Fruit fly (Drosophila melanogaster) whole organism, prepupa: ENCODE results near the gene Mgat4a.
A peak's percentile ranks its signal among the peaks of the same experiment; 100 is the strongest.

Experiments used
- CG10669 ChIP-seq: fragments of 200-800 bp; sonication (Bioruptor generic); optimal IDR thresholded peaks from 3 replicates; lab custom pipeline; 2018; ENCODE audit warnings: missing biosample characterization, mild to moderate bottlenecking, missing genetic modification characterization, moderate library complexity
- CG11294 ChIP-seq: fragments of 200-800 bp; sonication (Bioruptor generic); IDR thresholded peaks from 2 replicates; pipeline ENCODE4 v1.3.6; 2022; ENCODE audit warnings: missing biosample characterization, missing genetic modification characterization
- CG11762 ChIP-seq: fragments of 200-800 bp; sonication (Bioruptor generic); optimal IDR thresholded peaks from 3 replicates; lab custom pipeline; 2016; ENCODE audit warnings: missing biosample characterization, missing genetic modification characterization; ENCODE audit not compliant: insufficient read depth
- CG11902 ChIP-seq: fragments of 200-800 bp; sonication (Bioruptor generic); optimal IDR thresholded peaks from 3 replicates; lab custom pipeline; 2016; ENCODE audit warnings: missing biosample characterization, missing genetic modification characterization
- CG3032 ChIP-seq: fragments of 200-800 bp; optimal IDR thresholded peaks from 2 replicates; lab custom pipeline; 2019; ENCODE audit warnings: missing biosample characterization, mild to moderate bottlenecking, missing genetic modification characterization, moderate library complexity
- CG31627 ChIP-seq: fragments of 200-800 bp; sonication (Bioruptor generic); optimal IDR thresholded peaks from 3 replicates; lab custom pipeline; 2016; ENCODE audit warnings: missing biosample characterization, missing genetic modification characterization
- CG32006 ChIP-seq: fragments of 200-800 bp; sonication (Bioruptor generic); optimal IDR thresholded peaks from 3 replicates; lab custom pipeline; 2017; ENCODE audit warnings: missing biosample characterization, mild to moderate bottlenecking, missing genetic modification characterization
- CG34406 ChIP-seq: fragments of 200-800 bp; sonication (Bioruptor generic); optimal IDR thresholded peaks from 3 replicates; lab custom pipeline; 2016; ENCODE audit warnings: missing biosample characterization, missing genetic modification characterization
- CG3919 ChIP-seq: fragments of 200-800 bp; sonication (Bioruptor generic); optimal IDR thresholded peaks from 3 replicates; lab custom pipeline; 2016; ENCODE audit warnings: missing biosample characterization, missing genetic modification characterization
- CG4318 ChIP-seq: fragments of 200-800 bp; sonication (Bioruptor generic); optimal IDR thresholded peaks from 3 replicates; lab custom pipeline; 2017; ENCODE audit warnings: missing biosample characterization, mild to moderate bottlenecking, missing genetic modification characterization
- CG6276 ChIP-seq: fragments of 200-800 bp; sonication (Bioruptor generic); optimal IDR thresholded peaks from 2 replicates; lab custom pipeline; 2017; ENCODE audit warnings: missing biosample characterization, mild to moderate bottlenecking, missing genetic modification characterization
- CG6792 ChIP-seq: fragments of 200-800 bp; sonication (Bioruptor generic); optimal IDR thresholded peaks from 3 replicates; lab custom pipeline; 2016; ENCODE audit warnings: missing biosample characterization, missing genetic modification characterization
- CG6808 ChIP-seq: fragments of 200-800 bp; sonication (Bioruptor generic); optimal IDR thresholded peaks from 3 replicates; lab custom pipeline; 2017; ENCODE audit warnings: missing biosample characterization, missing genetic modification characterization, mild to moderate bottlenecking, moderate library complexity, missing genetic modification reagents
- CG6854 ChIP-seq: fragments of 200-800 bp; sonication (Bioruptor generic); optimal IDR thresholded peaks from 2 replicates; lab custom pipeline; 2017; ENCODE audit warnings: missing biosample characterization, mild to moderate bottlenecking, missing genetic modification characterization
- CG7368 ChIP-seq: fragments of 200-800 bp; sonication (Bioruptor generic); optimal IDR thresholded peaks from 3 replicates; lab custom pipeline; 2016; ENCODE audit warnings: missing biosample characterization, missing genetic modification characterization
- CG8119 ChIP-seq: fragments of 200-800 bp; sonication (Bioruptor generic); IDR thresholded peaks from 3 replicates; pipeline ENCODE4 v1.3.6; 2022; ENCODE audit warnings: missing biosample characterization, missing genetic modification characterization
- CG8319 ChIP-seq: fragments of 200-800 bp; sonication (Bioruptor generic); optimal IDR thresholded peaks from 3 replicates; lab custom pipeline; 2016; ENCODE audit warnings: missing biosample characterization, missing genetic modification characterization
- CG8632 ChIP-seq: fragments of 200-800 bp; sonication (Bioruptor generic); optimal IDR thresholded peaks from 3 replicates; lab custom pipeline; 2016; ENCODE audit warnings: missing biosample characterization, missing genetic modification characterization
- CG9139 ChIP-seq: fragments of 200-800 bp; sonication (Bioruptor generic); optimal IDR thresholded peaks from 3 replicates; lab custom pipeline; 2017; ENCODE audit warnings: missing biosample characterization, mild to moderate bottlenecking, missing genetic modification characterization
- Eip78C ChIP-seq: fragments of 200-800 bp; sonication (Bioruptor generic); peaks from one replicate; lab custom pipeline; 2016; ENCODE audit warnings: missing biosample characterization, missing genetic modification characterization
- Eip93F ChIP-seq: fragments of 200-800 bp; sonication (Bioruptor generic); optimal IDR thresholded peaks from 2 replicates; lab custom pipeline; 2016; ENCODE audit warnings: missing biosample characterization, mild to moderate bottlenecking, missing genetic modification characterization
- Ets21C ChIP-seq: fragments of 200-800 bp; sonication (Bioruptor generic); optimal IDR thresholded peaks from 3 replicates; lab custom pipeline; 2016; ENCODE audit warnings: missing biosample characterization, missing genetic modification characterization
- Ets96B ChIP-seq: fragments of 200-800 bp; optimal IDR thresholded peaks from 2 replicates; lab custom pipeline; 2019; ENCODE audit warnings: missing biosample characterization, mild to moderate bottlenecking, missing genetic modification characterization, moderate library complexity
- Gug ChIP-seq: fragments of 200-800 bp; sonication (Bioruptor generic); IDR thresholded peaks from 2 replicates; pipeline ENCODE4 v1.3.6; 2022; ENCODE audit warnings: missing biosample characterization, missing genetic modification characterization
- Hr39 ChIP-seq: fragments of 200-800 bp; sonication (Bioruptor generic); optimal IDR thresholded peaks from 2 replicates; lab custom pipeline; 2016; ENCODE audit warnings: missing biosample characterization, missing genetic modification characterization
- Hr4 ChIP-seq: fragments of 200-800 bp; sonication (Bioruptor generic); optimal IDR thresholded peaks from 3 replicates; lab custom pipeline; 2016; ENCODE audit warnings: missing biosample characterization, missing genetic modification characterization
- Lpt ChIP-seq: fragments of 200-800 bp; sonication (Bioruptor generic); optimal IDR thresholded peaks from 3 replicates; lab custom pipeline; 2016; ENCODE audit warnings: missing biosample characterization, missing genetic modification characterization
- OdsH ChIP-seq: fragments of 200-800 bp; sonication (Bioruptor generic); optimal IDR thresholded peaks from 3 replicates; lab custom pipeline; 2016; ENCODE audit warnings: missing biosample characterization, missing genetic modification characterization
- Sox15 ChIP-seq: fragments of 200-800 bp; sonication (Bioruptor generic); optimal IDR thresholded peaks from 3 replicates; lab custom pipeline; 2016; ENCODE audit warnings: missing biosample characterization, missing genetic modification characterization
- achi ChIP-seq: fragments of 200-800 bp; sonication (Bioruptor generic); optimal IDR thresholded peaks from 3 replicates; lab custom pipeline; 2016; ENCODE audit warnings: missing biosample characterization, missing genetic modification characterization
- acj6 ChIP-seq: fragments of 200-800 bp; sonication (Bioruptor generic); optimal IDR thresholded peaks from 3 replicates; lab custom pipeline; 2016; ENCODE audit warnings: missing biosample characterization, missing genetic modification characterization
- cyc ChIP-seq: fragments of 200-800 bp; sonication (Bioruptor generic); optimal IDR thresholded peaks from 3 replicates; lab custom pipeline; 2016; ENCODE audit warnings: missing biosample characterization, missing genetic modification characterization
- dac ChIP-seq: fragments of 200-800 bp; sonication (Bioruptor generic); optimal IDR thresholded peaks from 2 replicates; lab custom pipeline; 2017; ENCODE audit warnings: missing biosample characterization, mild to moderate bottlenecking, missing genetic modification characterization
- dsx ChIP-seq: fragments of 200-800 bp; optimal IDR thresholded peaks from 3 replicates; lab custom pipeline; 2019; ENCODE audit warnings: missing biosample characterization, mild to moderate bottlenecking, missing genetic modification characterization, moderate library complexity; ENCODE audit not compliant: poor library complexity, severe bottlenecking
- eg ChIP-seq: fragments of 200-800 bp; sonication (Bioruptor generic); IDR thresholded peaks from 3 replicates; pipeline ENCODE4 v1.3.6; 2022; ENCODE audit warnings: missing biosample characterization, missing genetic modification characterization
- esn ChIP-seq: fragments of 200-800 bp; sonication (Bioruptor generic); optimal IDR thresholded peaks from 2 replicates; lab custom pipeline; 2016; ENCODE audit warnings: missing biosample characterization, mild to moderate bottlenecking, missing genetic modification characterization, moderate library complexity
- fd59A ChIP-seq: fragments of 200-800 bp; sonication (Bioruptor generic); optimal IDR thresholded peaks from 2 replicates; lab custom pipeline; 2017; ENCODE audit warnings: missing biosample characterization, mild to moderate bottlenecking, missing genetic modification characterization, missing genetic modification reagents
- fd85E ChIP-seq: fragments of 200-800 bp; sonication (Bioruptor generic); optimal IDR thresholded peaks from 3 replicates; lab custom pipeline; 2016; ENCODE audit warnings: missing biosample characterization, missing genetic modification characterization
- fkh ChIP-seq: fragments of 200-800 bp; sonication (Bioruptor generic); optimal IDR thresholded peaks from 3 replicates; lab custom pipeline; 2017; ENCODE audit warnings: missing biosample characterization, mild to moderate bottlenecking, missing genetic modification characterization, moderate library complexity
- pdm3 ChIP-seq: fragments of 200-800 bp; sonication (Bioruptor generic); optimal IDR thresholded peaks from 3 replicates; lab custom pipeline; 2016; ENCODE audit warnings: missing biosample characterization, missing genetic modification characterization
- salr ChIP-seq, 2 experiments: fragments of 200-800 bp; sonication (Bioruptor generic); optimal IDR thresholded peaks; 3 replicates each; lab custom pipeline; 2016 to 2018; ENCODE audit warnings: missing biosample characterization in 2 of 2, missing genetic modification characterization in 2 of 2, mild to moderate bottlenecking in 1 of 2
- svp ChIP-seq: fragments of 200-800 bp; sonication (Bioruptor generic); peaks from one replicate; lab custom pipeline; 2016; ENCODE audit warnings: missing biosample characterization, missing genetic modification characterization

The Mgat4a gene

dm6 chr3L:14801854-14802616 lies 40.2 kb downstream of the Mgat4a start, which contains the start of gene NHP2 (continued):
- TF ChIP-seq salr (GFP tag; optimal IDR thresholded peaks at IDR 0.05; lab: Kevin White, UChicago): no peak
- TF ChIP-seq CG8319 (GFP tag; lab: Kevin White, UChicago): peak; percentile 68
- no peak for TF ChIP-seq fd85E (GFP tag; lab: Kevin White, UChicago)
- TF ChIP-seq Sox15 (GFP tag; lab: Kevin White, UChicago): peak; percentile 54
- no peak for TF ChIP-seq OdsH (GFP tag; lab: Kevin White, UChicago)
- peak; percentile 73 for TF ChIP-seq CG11762
- peak; percentile 77 for TF ChIP-seq cyc (GFP tag; lab: Kevin White, UChicago)
- no peak for TF ChIP-seq Eip78C (GFP tag; lab: Kevin White, UChicago)
- peak; percentile 70 for TF ChIP-seq fd59A (GFP tag; lab: Kevin White, UChicago)

- TF ChIP-seq CG6854 (GFP tag; lab: Kevin White, UChicago) (no peak), CG11902 (GFP tag; lab: Kevin White, UChicago) (no peak), CG6276 (GFP tag; lab: Kevin White, UChicago) (no peak), esn (GFP tag; lab: Kevin White, UChicago) (no peak), CG7368 (GFP tag; lab: Kevin White, UChicago) (no peak), fd85E (GFP tag; lab: Kevin White, UChicago) (no peak), dsx (GFP tag; lab: Kevin White, UChicago) (no peak), achi (no peak), CG3919 (no peak), CG31627 (GFP tag; lab: Kevin White, UChicago) (no peak), svp (no peak), CG6808 (no peak), CG8319 (GFP tag; lab: Kevin White, UChicago) (no peak), CG6792 (GFP tag; lab: Kevin White, UChicago) (no peak), Eip78C (GFP tag; lab: Kevin White, UChicago) (no peak), Eip93F (no peak), Ets21C (no peak), Hr4 (no peak), CG9139 (no peak)
- TF ChIP-seq, all 60 proteins: peak for 0
Observed at dm6 chr3L:14803236-14803635, 41.4 kb downstream of the Mgat4a start, which contains the start of gene gnu. Gene gnu (minus strand): TSS chr3L:14803360.

- no peak for TF ChIP-seq dac
- no peak for TF ChIP-seq CG8632 (GFP tag; lab: Kevin White, UChicago)
- peak; percentile 34 for TF ChIP-seq svp
- no peak for TF ChIP-seq Eip78C (GFP tag; lab: Kevin White, UChicago)
- TF ChIP-seq Lpt: no peak
- no peak for TF ChIP-seq CG8119 (GFP tag; lab: Robert Waterston, UW)
- TF ChIP-seq CG6854 (GFP tag; lab: Kevin White, UChicago): no peak
- TF ChIP-seq CG31627 (GFP tag; lab: Kevin White, UChicago): no peak
- TF ChIP-seq fkh (GFP tag; lab: Kevin White, UChicago): peak; percentile 85
- TF ChIP-seq CG34406 (GFP tag; lab: Kevin White, UChicago): no peak
- 0 out of 3 replicates have a peak, but pooled peaks have one; percentile 25 for TF ChIP-seq eg (GFP tag; lab: Robert Waterston, UW)
- no peak for TF ChIP-seq CG6276 (GFP tag; lab: Kevin White, UChicago)
- no peak for TF ChIP-seq CG11294 (GFP tag; lab: Robert Waterston, UW)
- no peak for TF ChIP-seq acj6 (GFP tag; lab: Kevin White, UChicago)
Observed at dm6 chr3L:14804724-14805221, 42.9 kb downstream of the Mgat4a start, which contains the start of gene CG17839. Gene CG17839 (plus strand): TSS chr3L:14805136.

dm6 chr3L:14816666-14817065 lies 54.8 kb downstream of the Mgat4a start:
- peak; percentile 14 for TF ChIP-seq pdm3 (GFP tag; lab: Kevin White, UChicago)
- TF ChIP-seq CG11294 (GFP tag; lab: Robert Waterston, UW): no peak
- peak; percentile 45 for TF ChIP-seq Hr4
- TF ChIP-seq dsx (GFP tag; lab: Kevin White, UChicago): no peak
- TF ChIP-seq CG4318 (GFP tag; lab: Kevin White, UChicago): no peak
- no peak for TF ChIP-seq Gug (GFP tag; lab: Robert Waterston, UW)
- TF ChIP-seq achi: peak; percentile 31
- peak; percentile 31 for TF ChIP-seq Hr39 (GFP tag; lab: Kevin White, UChicago)
- peak; percentile 12 for TF ChIP-seq acj6 (GFP tag; lab: Kevin White, UChicago)
- no peak for TF ChIP-seq CG11902 (GFP tag; lab: Kevin White, UChicago)
- TF ChIP-seq Ets96B (tag; lab: Kevin White, UChicago): peak; percentile 23
- peak; percentile 57 for TF ChIP-seq svp
- peak; percentile 51 for TF ChIP-seq CG32006
- TF ChIP-seq OdsH (GFP tag; lab: Kevin White, UChicago): peak; percentile 24
- peak; percentile 2 for TF ChIP-seq CG3032 (tag; lab: Kevin White, UChicago)
- peak; percentile 2 for TF ChIP-seq fd59A (GFP tag; lab: Kevin White, UChicago)
- TF ChIP-seq CG7368 (GFP tag; lab: Kevin White, UChicago): peak; percentile 17
- TF ChIP-seq CG6808: peak; percentile 6
- peak; percentile 13 for TF ChIP-seq CG10669
- TF ChIP-seq CG8319 (GFP tag; lab: Kevin White, UChicago): peak; percentile 14
